Worm (Caenorhabditis elegans): ENCODE measurements around the gene R08D7.7.

Gene R08D7.7

ce11 chrIII:8985461-8985860 is 4.4 kb upstream of the R08D7.7 start:
- peak; percentile 5 for TF ChIP-seq F16B12.6 (tag; optimal IDR thresholded peaks at IDR 0.05)
- TF ChIP-seq nhr-85 (tag), result no peak
- TF ChIP-seq swsn-7 (tag; optimal IDR thresholded peaks at IDR 0.05), result no peak
- peak in 1 of 2 experiments; percentile 11 for TF ChIP-seq lin-35 (GFP tag; optimal IDR thresholded peaks at IDR 0.05)
- TF ChIP-seq isw-1 (GFP tag; IDR thresholded peaks at IDR 0.05), result no peak
- peak in 1 of 3 experiments; percentile 40 for TF ChIP-seq dpl-1 (GFP tag; optimal IDR thresholded peaks at IDR 0.05)
- no peak for TF ChIP-seq nhr-47 (tag; optimal IDR thresholded peaks at IDR 0.05)
- no peak for TF ChIP-seq efl-1 (optimal IDR thresholded peaks at IDR 0.05)
- TF ChIP-seq efl-1 (GFP tag; optimal IDR thresholded peaks at IDR 0.05 in 1 of 2), result peak in 1 of 2 experiments; percentile 41
- no peak for TF ChIP-seq ceh-8 (GFP tag; optimal IDR thresholded peaks at IDR 0.05)
- TF ChIP-seq nhr-19 (GFP tag; conservative IDR thresholded peaks at IDR 0.05), result no peak
- TF ChIP-seq rnt-1 (tag; optimal IDR thresholded peaks at IDR 0.05), result no peak
- no peak for TF ChIP-seq egl-13 (tag; optimal IDR thresholded peaks at IDR 0.05)
- no peak for TF ChIP-seq ztf-11 (tag; optimal IDR thresholded peaks at IDR 0.05)

ce11 chrIII:8985965-8986364 is 3.9 kb upstream of the R08D7.7 start:
- peak; percentile 42 for TF ChIP-seq tbx-2 (tag; optimal IDR thresholded peaks at IDR 0.05)
- no peak for TF ChIP-seq jun-1 (tag; optimal IDR thresholded peaks at IDR 0.05)
- no peak for TF ChIP-seq fkh-10 (GFP tag; optimal IDR thresholded peaks at IDR 0.05)
- TF ChIP-seq nhr-12 (tag; optimal IDR thresholded peaks at IDR 0.05), result no peak
- no peak for TF ChIP-seq snpc-4 (tag; optimal IDR thresholded peaks at IDR 0.05)
- no peak for TF ChIP-seq aly-2 (tag; optimal IDR thresholded peaks at IDR 0.05)
- TF ChIP-seq fos-1 (tag; optimal IDR thresholded peaks at IDR 0.05), result no peak
- TF ChIP-seq swsn-7 (tag; optimal IDR thresholded peaks at IDR 0.05), result no peak
- TF ChIP-seq sox-4 (tag; optimal IDR thresholded peaks at IDR 0.05), result no peak
- no peak for TF ChIP-seq mep-1 (tag; optimal IDR thresholded peaks at IDR 0.05)
- no peak for TF ChIP-seq nhr-76 (tag; optimal IDR thresholded peaks at IDR 0.05)
- no peak for TF ChIP-seq ces-1 (GFP tag; optimal IDR thresholded peaks at IDR 0.05)
- no peak for TF ChIP-seq zag-1 (tag; optimal IDR thresholded peaks at IDR 0.05)
- no peak for TF ChIP-seq hpl-2 (GFP tag; optimal IDR thresholded peaks at IDR 0.05)
- TF ChIP-seq efl-1 (optimal IDR thresholded peaks at IDR 0.05), result no peak
- peak in 1 of 2 experiments; percentile 76 for TF ChIP-seq efl-1 (GFP tag; optimal IDR thresholded peaks at IDR 0.05 in 1 of 2)
- no peak for TF ChIP-seq skn-1 (tag; optimal IDR thresholded peaks at IDR 0.05)
- TF ChIP-seq hlh-4 (tag; optimal IDR thresholded peaks at IDR 0.05), result no peak
- peak in 1 of 2 experiments; percentile 44 for TF ChIP-seq mdl-1 (tag; optimal IDR thresholded peaks at IDR 0.05)
- TF ChIP-seq C04F5.9 (tag; optimal IDR thresholded peaks at IDR 0.05), result no peak
- TF ChIP-seq egl-13 (tag; optimal IDR thresholded peaks at IDR 0.05), result no peak
- TF ChIP-seq mab-9 (GFP tag; IDR thresholded peaks at IDR 0.05), result no peak
- TF ChIP-seq nhr-77 (tag; optimal IDR thresholded peaks at IDR 0.05), result no peak
- peak; percentile 16 for TF ChIP-seq fkh-8 (tag; optimal IDR thresholded peaks at IDR 0.05)
- TF ChIP-seq mef-2 (tag; optimal IDR thresholded peaks at IDR 0.05), result no peak
- TF ChIP-seq hlh-17 (GFP tag; optimal IDR thresholded peaks at IDR 0.05; ENCODE audit: borderline replicate concordance), result no peak
- TF ChIP-seq fkh-4 (tag; optimal IDR thresholded peaks at IDR 0.05; ENCODE audit: borderline replicate concordance), result no peak
- no peak for TF ChIP-seq unc-98 (GFP tag; IDR thresholded peaks at IDR 0.05)
- TF ChIP-seq C34B4.2 (tag; optimal IDR thresholded peaks at IDR 0.05), result no peak
- TF ChIP-seq Y116A8C.19 (tag; optimal IDR thresholded peaks at IDR 0.05; ENCODE audit: borderline replicate concordance), result no peak
- no peak for TF ChIP-seq pqm-1 (tag; optimal IDR thresholded peaks at IDR 0.05)
- no peak for TF ChIP-seq efl-3 (GFP tag; optimal IDR thresholded peaks at IDR 0.05)
- TF ChIP-seq unc-30 (tag; optimal IDR thresholded peaks at IDR 0.05), result no peak
- no peak for TF ChIP-seq C16A3.4 (tag; optimal IDR thresholded peaks at IDR 0.05)
- TF ChIP-seq unc-130 (tag; optimal IDR thresholded peaks at IDR 0.05), result no peak
- no peak for TF ChIP-seq ztf-11 (tag; optimal IDR thresholded peaks at IDR 0.05)
- no peak for TF ChIP-seq nhr-84 (tag; optimal IDR thresholded peaks at IDR 0.05)
- TF ChIP-seq ama-1 (optimal IDR thresholded peaks at IDR 0.05), result no peak
- TF ChIP-seq vab-15 (tag; optimal IDR thresholded peaks at IDR 0.05), result no peak
- TF ChIP-seq nhr-28 (tag; optimal IDR thresholded peaks at IDR 0.05), result no peak
- no peak for TF ChIP-seq nhr-19 (GFP tag; conservative IDR thresholded peaks at IDR 0.05)
- no peak for TF ChIP-seq rnt-1 (tag; optimal IDR thresholded peaks at IDR 0.05)
- TF ChIP-seq nhr-237 (tag; optimal IDR thresholded peaks at IDR 0.05), result no peak
- no peak for TF ChIP-seq ets-5 (GFP tag; IDR thresholded peaks at IDR 0.05)
- TF ChIP-seq lin-39 (tag; optimal IDR thresholded peaks at IDR 0.05), result no peak
- TF ChIP-seq tlp-1 (tag; optimal IDR thresholded peaks at IDR 0.05), result no peak
